Fruit fly (Drosophila melanogaster) whole organism, prepupa: Measurements from ENCODE around the gene janA.

ENCODE experiments used
- Blimp-1 ChIP-seq: fragments of 200-800 bp; sonication (Bioruptor generic); optimal IDR thresholded peaks from 3 replicates; lab custom pipeline; 2017; ENCODE audit warnings: missing biosample characterization, missing genetic modification characterization, mild to moderate bottlenecking, moderate library complexity, missing genetic modification reagents
- CG11294 ChIP-seq: fragments of 200-800 bp; sonication (Bioruptor generic); IDR thresholded peaks from 2 replicates; pipeline ENCODE4 v1.3.6; 2022; ENCODE audit warnings: missing biosample characterization, missing genetic modification characterization
- CG1621 ChIP-seq: fragments of 200-800 bp; sonication (Bioruptor generic); optimal IDR thresholded peaks from 3 replicates; lab custom pipeline; 2018; ENCODE audit warnings: missing biosample characterization, mild to moderate bottlenecking, missing genetic modification characterization
- CG3032 ChIP-seq: fragments of 200-800 bp; optimal IDR thresholded peaks from 2 replicates; lab custom pipeline; 2019; ENCODE audit warnings: missing biosample characterization, mild to moderate bottlenecking, missing genetic modification characterization, moderate library complexity
- CG32006 ChIP-seq: fragments of 200-800 bp; sonication (Bioruptor generic); optimal IDR thresholded peaks from 3 replicates; lab custom pipeline; 2017; ENCODE audit warnings: missing biosample characterization, mild to moderate bottlenecking, missing genetic modification characterization
- CG6163 ChIP-seq: fragments of 200-800 bp; sonication (Bioruptor generic); IDR thresholded peaks from 3 replicates; pipeline ENCODE4 v1.3.6; 2022; ENCODE audit warnings: missing biosample characterization, missing genetic modification characterization
- CG6792 ChIP-seq: fragments of 200-800 bp; sonication (Bioruptor generic); optimal IDR thresholded peaks from 3 replicates; lab custom pipeline; 2016; ENCODE audit warnings: missing biosample characterization, missing genetic modification characterization
- CG6808 ChIP-seq: fragments of 200-800 bp; sonication (Bioruptor generic); optimal IDR thresholded peaks from 3 replicates; lab custom pipeline; 2017; ENCODE audit warnings: missing biosample characterization, missing genetic modification characterization, mild to moderate bottlenecking, moderate library complexity, missing genetic modification reagents
- CG6854 ChIP-seq: fragments of 200-800 bp; sonication (Bioruptor generic); optimal IDR thresholded peaks from 2 replicates; lab custom pipeline; 2017; ENCODE audit warnings: missing biosample characterization, mild to moderate bottlenecking, missing genetic modification characterization
- CG7368 ChIP-seq: fragments of 200-800 bp; sonication (Bioruptor generic); optimal IDR thresholded peaks from 3 replicates; lab custom pipeline; 2016; ENCODE audit warnings: missing biosample characterization, missing genetic modification characterization
- CG8119 ChIP-seq: fragments of 200-800 bp; sonication (Bioruptor generic); IDR thresholded peaks from 3 replicates; pipeline ENCODE4 v1.3.6; 2022; ENCODE audit warnings: missing biosample characterization, missing genetic modification characterization
- Eip75B ChIP-seq: fragments of 200-800 bp; sonication (Bioruptor generic); optimal IDR thresholded peaks from 3 replicates; lab custom pipeline; 2016; ENCODE audit warnings: missing biosample characterization, missing genetic modification characterization
- Eip78C ChIP-seq: fragments of 200-800 bp; sonication (Bioruptor generic); peaks from one replicate; lab custom pipeline; 2016; ENCODE audit warnings: missing biosample characterization, missing genetic modification characterization
- Eip93F ChIP-seq: fragments of 200-800 bp; sonication (Bioruptor generic); optimal IDR thresholded peaks from 2 replicates; lab custom pipeline; 2016; ENCODE audit warnings: missing biosample characterization, mild to moderate bottlenecking, missing genetic modification characterization
- Ets96B ChIP-seq: fragments of 200-800 bp; optimal IDR thresholded peaks from 2 replicates; lab custom pipeline; 2019; ENCODE audit warnings: missing biosample characterization, mild to moderate bottlenecking, missing genetic modification characterization, moderate library complexity
- Gug ChIP-seq: fragments of 200-800 bp; sonication (Bioruptor generic); IDR thresholded peaks from 2 replicates; pipeline ENCODE4 v1.3.6; 2022; ENCODE audit warnings: missing biosample characterization, missing genetic modification characterization
- Hr39 ChIP-seq: fragments of 200-800 bp; sonication (Bioruptor generic); optimal IDR thresholded peaks from 2 replicates; lab custom pipeline; 2016; ENCODE audit warnings: missing biosample characterization, missing genetic modification characterization
- Lpt ChIP-seq: fragments of 200-800 bp; sonication (Bioruptor generic); optimal IDR thresholded peaks from 3 replicates; lab custom pipeline; 2016; ENCODE audit warnings: missing biosample characterization, missing genetic modification characterization
- Met ChIP-seq: fragments of 200-800 bp; sonication (Bioruptor generic); optimal IDR thresholded peaks from 3 replicates; lab custom pipeline; 2016; ENCODE audit warnings: missing biosample characterization, missing genetic modification characterization
- Sox102F ChIP-seq: fragments of 200-800 bp; sonication (Bioruptor generic); optimal IDR thresholded peaks from 2 replicates; lab custom pipeline; 2016; ENCODE audit warnings: missing biosample characterization, mild to moderate bottlenecking, missing genetic modification characterization
- Sox14 ChIP-seq: fragments of 200-800 bp; sonication (Bioruptor generic); optimal IDR thresholded peaks from 3 replicates; lab custom pipeline; 2016; ENCODE audit warnings: missing biosample characterization, missing genetic modification characterization
- Sox15 ChIP-seq: fragments of 200-800 bp; sonication (Bioruptor generic); optimal IDR thresholded peaks from 3 replicates; lab custom pipeline; 2016; ENCODE audit warnings: missing biosample characterization, missing genetic modification characterization
- achi ChIP-seq: fragments of 200-800 bp; sonication (Bioruptor generic); optimal IDR thresholded peaks from 3 replicates; lab custom pipeline; 2016; ENCODE audit warnings: missing biosample characterization, missing genetic modification characterization
- acj6 ChIP-seq: fragments of 200-800 bp; sonication (Bioruptor generic); optimal IDR thresholded peaks from 3 replicates; lab custom pipeline; 2016; ENCODE audit warnings: missing biosample characterization, missing genetic modification characterization
- cyc ChIP-seq: fragments of 200-800 bp; sonication (Bioruptor generic); optimal IDR thresholded peaks from 3 replicates; lab custom pipeline; 2016; ENCODE audit warnings: missing biosample characterization, missing genetic modification characterization
- dsx ChIP-seq: fragments of 200-800 bp; optimal IDR thresholded peaks from 3 replicates; lab custom pipeline; 2019; ENCODE audit warnings: missing biosample characterization, mild to moderate bottlenecking, missing genetic modification characterization, moderate library complexity; ENCODE audit not compliant: poor library complexity, severe bottlenecking
- eg ChIP-seq: fragments of 200-800 bp; sonication (Bioruptor generic); IDR thresholded peaks from 3 replicates; pipeline ENCODE4 v1.3.6; 2022; ENCODE audit warnings: missing biosample characterization, missing genetic modification characterization
- esn ChIP-seq: fragments of 200-800 bp; sonication (Bioruptor generic); optimal IDR thresholded peaks from 2 replicates; lab custom pipeline; 2016; ENCODE audit warnings: missing biosample characterization, mild to moderate bottlenecking, missing genetic modification characterization, moderate library complexity
- fd59A ChIP-seq: fragments of 200-800 bp; sonication (Bioruptor generic); optimal IDR thresholded peaks from 2 replicates; lab custom pipeline; 2017; ENCODE audit warnings: missing biosample characterization, mild to moderate bottlenecking, missing genetic modification characterization, missing genetic modification reagents
- fd85E ChIP-seq: fragments of 200-800 bp; sonication (Bioruptor generic); optimal IDR thresholded peaks from 3 replicates; lab custom pipeline; 2016; ENCODE audit warnings: missing biosample characterization, missing genetic modification characterization
- fkh ChIP-seq: fragments of 200-800 bp; sonication (Bioruptor generic); optimal IDR thresholded peaks from 3 replicates; lab custom pipeline; 2017; ENCODE audit warnings: missing biosample characterization, mild to moderate bottlenecking, missing genetic modification characterization, moderate library complexity
- lz ChIP-seq: fragments of 200-800 bp; sonication (Bioruptor generic); optimal IDR thresholded peaks from 3 replicates; lab custom pipeline; 2016; ENCODE audit warnings: missing biosample characterization, missing genetic modification characterization
- net ChIP-seq: fragments of 200-800 bp; sonication (Bioruptor generic); optimal IDR thresholded peaks from 3 replicates; lab custom pipeline; 2016; ENCODE audit warnings: missing biosample characterization, missing genetic modification characterization
- pdm3 ChIP-seq: fragments of 200-800 bp; sonication (Bioruptor generic); optimal IDR thresholded peaks from 3 replicates; lab custom pipeline; 2016; ENCODE audit warnings: missing biosample characterization, missing genetic modification characterization
- spab ChIP-seq: fragments of 200-800 bp; sonication (Bioruptor generic); optimal IDR thresholded peaks from 2 replicates; lab custom pipeline; 2017; ENCODE audit warnings: missing biosample characterization, mild to moderate bottlenecking, missing genetic modification characterization, missing genetic modification reagents
- ss ChIP-seq, 2 experiments: fragments of 200-800 bp; sonication (Bioruptor generic); optimal IDR thresholded peaks; 2 replicates in 1 of 2; 3 replicates in 1 of 2; lab custom pipeline; 2017 to 2018; ENCODE audit warnings: mild to moderate bottlenecking in 2 of 2, missing biosample characterization in 2 of 2, missing genetic modification characterization in 2 of 2, moderate library complexity in 1 of 2
- svp ChIP-seq: fragments of 200-800 bp; sonication (Bioruptor generic); peaks from one replicate; lab custom pipeline; 2016; ENCODE audit warnings: missing biosample characterization, missing genetic modification characterization
- vri ChIP-seq: fragments of 200-800 bp; sonication (Bioruptor generic); optimal IDR thresholded peaks from 3 replicates; lab custom pipeline; 2016; ENCODE audit warnings: missing biosample characterization, mild to moderate bottlenecking, missing genetic modification characterization

Gene janA

DNA sequence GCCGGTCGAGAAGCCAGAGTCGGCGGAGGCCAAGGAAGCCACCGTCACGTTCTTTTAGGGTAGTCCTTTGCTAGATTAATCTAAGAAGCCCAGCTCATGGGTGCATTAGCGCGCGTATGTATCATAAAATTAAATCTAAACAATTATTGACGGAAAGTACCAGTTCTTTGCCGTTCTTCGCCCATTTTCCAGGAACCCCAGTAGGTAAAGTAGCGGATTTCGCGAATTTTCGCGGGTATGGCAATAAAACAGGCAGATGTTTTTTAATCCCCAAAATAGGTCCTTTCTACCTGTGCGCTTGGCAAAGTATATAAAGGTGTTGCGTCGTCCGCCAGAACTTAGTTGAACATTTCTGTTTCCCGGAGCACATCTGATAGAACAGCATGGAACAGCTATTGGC lies 1.5 kb upstream of the janA start:
- TF ChIP-seq Gug (GFP tag; lab: Robert Waterston, UW) (no peak), Sox14 (no peak), CG11294 (GFP tag; lab: Robert Waterston, UW) (no peak)

- no peak for TF ChIP-seq cyc
Measured at dm6 chr3R:30038628-30039027, 705 bp downstream of the janA start, which contains the start of gene janB. Gene janB (minus strand): TSS chr3R:30038728.

DNA sequence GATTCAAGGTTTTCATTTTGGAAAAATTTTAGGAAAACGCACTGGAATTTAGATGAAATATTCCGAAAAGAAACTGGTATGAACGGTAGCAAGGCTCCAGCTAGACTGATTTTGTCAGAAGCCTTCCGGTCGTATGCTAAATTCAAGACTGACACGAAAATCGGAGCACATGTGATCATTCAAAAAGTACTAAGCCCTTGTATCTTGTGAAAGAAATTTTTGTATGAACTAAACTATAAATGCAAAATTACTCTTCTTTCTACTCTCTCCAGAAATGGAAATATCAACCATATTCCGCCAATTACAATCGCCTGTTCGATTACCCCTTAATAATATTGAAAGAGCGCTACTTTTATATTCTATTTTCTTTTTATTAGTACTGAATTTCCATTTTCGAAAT lies 1.7 kb downstream of the janA start, which contains the start of gene ocn:
Gene ocn (minus strand): TSS at position 101 of the 400 bp plus-strand sequence.
- TF ChIP-seq pdm3 (GFP tag; lab: Kevin White, UChicago): no peak

DNA sequence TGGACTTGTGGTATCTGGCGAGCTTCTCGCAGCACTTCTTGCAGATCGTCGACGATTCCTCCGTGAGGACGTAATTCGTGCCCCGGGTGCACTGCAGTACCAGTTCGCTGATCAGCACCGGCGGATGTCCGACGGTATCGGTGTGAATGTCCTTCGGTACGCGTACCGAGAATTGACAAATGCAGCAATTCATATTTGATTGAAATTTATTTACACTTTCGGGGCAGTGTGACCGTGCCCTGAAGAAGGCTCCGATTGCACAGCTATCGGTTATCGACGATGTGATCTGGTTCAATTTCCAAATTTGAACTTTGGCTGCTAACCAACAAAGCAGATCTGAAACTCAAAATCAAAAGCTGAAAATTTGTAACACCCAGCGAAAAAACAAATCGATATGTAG lies 2.7 kb downstream of the janA start, which contains the start of gene ZIPIC:
Gene ZIPIC (minus strand): TSS at position 262 of the 400 bp plus-strand sequence.
- no peak for TF ChIP-seq CG6808 (GFP tag; lab: Kevin White, UChicago)
- no peak for TF ChIP-seq vri (GFP tag; lab: Kevin White, UChicago)
- TF ChIP-seq CG32006: no peak
- no peak for TF ChIP-seq Ets96B (tag; lab: Kevin White, UChicago)
- TF ChIP-seq Met (GFP tag; lab: Kevin White, UChicago): no peak
- no peak for TF ChIP-seq Eip75B (GFP tag; lab: Kevin White, UChicago)
- TF ChIP-seq fd85E (GFP tag; lab: Kevin White, UChicago): no peak
- no peak for TF ChIP-seq Hr39
- TF ChIP-seq Sox15 (GFP tag; lab: Kevin White, UChicago): no peak
- TF ChIP-seq CG6854 (GFP tag; lab: Kevin White, UChicago): no peak
- TF ChIP-seq Eip93F (GFP tag; lab: Kevin White, UChicago): no peak
- TF ChIP-seq dsx (GFP tag; lab: Kevin White, UChicago): no peak
- no peak for TF ChIP-seq CG3032
- no peak for TF ChIP-seq fd59A (GFP tag; lab: Kevin White, UChicago)
- no peak for TF ChIP-seq ss (GFP tag; optimal IDR thresholded peaks at IDR 0.05; lab: Kevin White, UChicago)
- no peak for TF ChIP-seq cyc
- TF ChIP-seq CG6792 (GFP tag; lab: Kevin White, UChicago): no peak
- no peak for TF ChIP-seq achi (GFP tag; lab: Kevin White, UChicago)

DNA sequence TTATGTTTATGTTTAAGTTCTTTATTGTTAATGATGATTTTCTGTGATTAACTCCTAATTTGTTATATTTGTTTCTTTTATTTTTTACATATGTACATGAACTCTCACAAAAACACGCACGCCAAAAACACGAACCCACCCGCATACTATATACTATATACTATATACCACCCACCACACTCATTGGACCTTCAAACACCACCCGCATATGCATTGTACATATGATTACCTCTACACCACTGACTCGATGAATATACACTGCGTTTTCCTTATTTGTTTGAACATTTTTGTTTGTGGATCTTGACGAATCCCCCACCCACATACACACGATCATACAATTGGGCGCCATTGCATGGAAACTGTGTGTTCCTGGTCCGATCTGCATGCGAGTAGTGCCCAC lies 7.1 kb downstream of the janA start:
- TF ChIP-seq Lpt (GFP tag; lab: Kevin White, UChicago): no peak
- TF ChIP-seq CG7368 (GFP tag; lab: Kevin White, UChicago): no peak
- TF ChIP-seq CG6808 (GFP tag; lab: Kevin White, UChicago): no peak
- TF ChIP-seq spab: no peak
- no peak for TF ChIP-seq Eip78C

DNA sequence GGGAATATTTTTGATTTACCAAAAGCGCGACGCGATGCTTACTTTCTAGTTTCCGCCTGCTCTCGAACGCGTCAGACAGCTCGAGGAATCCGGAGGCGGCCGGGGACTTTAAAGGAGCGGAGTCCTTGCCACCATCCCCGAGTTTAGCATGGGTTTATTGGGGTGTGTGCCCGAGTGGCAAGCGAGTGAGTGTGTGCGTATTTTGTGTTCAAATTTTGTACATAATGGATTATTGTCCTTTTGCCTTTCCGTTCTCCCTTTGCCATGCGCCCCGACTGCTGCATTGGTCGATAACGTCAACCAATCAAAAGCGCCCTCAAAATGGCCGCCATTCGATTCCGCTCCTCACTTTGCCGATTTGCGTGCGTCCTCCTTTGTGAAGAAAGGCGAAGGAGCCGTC lies 9.3 kb downstream of the janA start:
- no peak for TF ChIP-seq CG1621
- TF ChIP-seq CG7368 (GFP tag; lab: Kevin White, UChicago): no peak

DNA sequence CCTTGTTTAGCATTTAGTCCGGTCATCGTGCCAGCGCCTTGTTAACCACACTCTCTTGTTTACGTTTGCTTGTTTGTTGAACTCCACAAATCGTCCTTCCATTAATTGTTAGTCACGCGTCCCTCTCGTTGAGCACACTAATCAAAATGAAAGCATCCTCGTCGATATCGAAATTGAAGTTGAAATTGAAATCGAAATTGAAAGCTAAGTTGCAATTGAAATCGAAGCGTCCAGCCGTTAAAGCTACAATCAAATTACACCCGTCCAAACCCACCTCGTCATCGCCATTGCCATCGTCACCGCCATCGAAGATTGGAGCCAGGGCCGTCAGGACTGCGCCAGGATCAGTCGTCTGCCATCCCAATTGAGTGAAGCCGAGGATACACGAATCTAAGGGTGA lies 15.9 kb downstream of the janA start:
- TF ChIP-seq fkh (GFP tag; lab: Kevin White, UChicago): no peak
- TF ChIP-seq eg (GFP tag; lab: Robert Waterston, UW): no peak
- TF ChIP-seq Hr39: no peak
- TF ChIP-seq Blimp-1 (GFP tag; lab: Kevin White, UChicago): no peak
- TF ChIP-seq CG8119 (GFP tag; lab: Robert Waterston, UW): no peak
- TF ChIP-seq esn: no peak
- TF ChIP-seq lz (GFP tag; lab: Kevin White, UChicago): no peak
- no peak for TF ChIP-seq CG6854 (GFP tag; lab: Kevin White, UChicago)
- TF ChIP-seq CG6163 (GFP tag; lab: Robert Waterston, UW): no peak
- no peak for TF ChIP-seq net
- TF ChIP-seq svp (GFP tag; lab: Kevin White, UChicago): no peak
- no peak for TF ChIP-seq Sox102F (GFP tag; lab: Kevin White, UChicago)
- no peak for TF ChIP-seq vri (GFP tag; lab: Kevin White, UChicago)
- no peak for TF ChIP-seq CG7368 (GFP tag; lab: Kevin White, UChicago)
- TF ChIP-seq acj6: no peak
- TF ChIP-seq, all 60 proteins: peak for 0
